Worm (Caenorhabditis elegans): Measurements from ENCODE around the gene snf-3.

- no peak for TF ChIP-seq fax-1 (tag; optimal IDR thresholded peaks at IDR 0.05)
- no peak for TF ChIP-seq elt-2 (tag; optimal IDR thresholded peaks at IDR 0.05)
Measured at ce11 chrII:1086479-1086878, 5.3 kb upstream of the snf-3 start.
